Worm (Caenorhabditis elegans): ENCODE results near the gene sws-1.
"Not testable (repeated sequence)": the region's sequence is repeated elsewhere in the genome, so short reads cannot be mapped to it uniquely, and the experiment has no call there.

The sws-1 gene

DNA sequence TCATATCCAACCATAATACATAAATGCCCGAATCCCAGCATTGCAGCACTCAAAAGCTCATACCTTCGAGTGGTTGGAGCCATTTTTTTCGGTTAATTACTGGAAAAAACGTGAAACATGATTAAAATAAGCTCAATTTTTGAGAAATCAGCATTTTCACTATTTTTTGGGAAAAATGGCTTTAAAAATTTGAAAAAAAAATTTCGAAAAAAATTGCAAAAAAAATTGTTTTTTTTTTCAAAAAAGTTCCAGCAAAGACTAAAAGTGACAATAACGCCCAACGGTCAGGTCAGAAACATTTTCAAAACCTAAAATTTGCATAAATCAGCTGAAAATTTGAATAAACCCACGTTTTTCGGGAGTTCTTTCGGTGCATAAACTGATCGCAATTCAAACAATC, 43.4 kb upstream of the sws-1 start, which contains the start of gene Y39B6A.29:
Y39B6A.29 (minus strand) TSS at position 101 of the 400 bp plus-strand sequence.
- TF ChIP-seq mab-9 (GFP tag; IDR thresholded peaks at IDR 0.05) (no peak), elt-3 (tag; optimal IDR thresholded peaks at IDR 0.05) (no peak), nhr-76 (tag; optimal IDR thresholded peaks at IDR 0.05) (no peak), pqm-1 (tag; optimal IDR thresholded peaks at IDR 0.05) (no peak), pax-3 (tag; optimal IDR thresholded peaks at IDR 0.05) (no peak), lin-13 (GFP tag; optimal IDR thresholded peaks at IDR 0.05) (no peak), nhr-11 (tag; optimal IDR thresholded peaks at IDR 0.05) (no peak), nhr-28 (tag; optimal IDR thresholded peaks at IDR 0.05) (no peak), mef-2 (tag; optimal IDR thresholded peaks at IDR 0.05) (no peak), nhr-77 (tag; optimal IDR thresholded peaks at IDR 0.05) (no peak), hpl-2 (GFP tag; optimal IDR thresholded peaks at IDR 0.05) (no peak), nhr-237 (tag; optimal IDR thresholded peaks at IDR 0.05) (no peak), lin-39 (tag; optimal IDR thresholded peaks at IDR 0.05) (no peak), blmp-1 (tag; optimal IDR thresholded peaks at IDR 0.05) (no peak), rnt-1 (tag; optimal IDR thresholded peaks at IDR 0.05) (no peak)

DNA sequence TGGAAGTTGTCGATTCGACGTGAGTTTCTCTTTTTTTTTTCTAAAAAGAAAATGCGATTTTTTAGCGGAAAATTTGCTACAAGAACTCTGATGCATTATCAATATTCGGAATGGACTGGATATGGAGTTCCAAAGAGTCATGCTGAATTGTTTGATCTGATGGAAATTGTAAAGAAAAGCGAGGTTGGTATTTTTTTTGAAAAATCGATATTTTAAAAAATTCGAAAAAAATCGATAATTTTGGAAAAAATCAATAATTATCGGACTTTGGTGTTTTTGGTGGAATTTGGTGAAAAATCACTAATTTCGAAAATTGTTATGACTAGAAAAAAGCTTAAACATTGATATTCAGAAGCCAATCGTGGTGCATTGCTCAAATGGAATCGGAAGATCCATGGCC, 38.0 kb upstream of the sws-1 start:
- no peak for TF ChIP-seq tbx-2 (tag; optimal IDR thresholded peaks at IDR 0.05)
- no peak for TF ChIP-seq ceh-8 (GFP tag; optimal IDR thresholded peaks at IDR 0.05)
- TF ChIP-seq dpl-1 (GFP tag; optimal IDR thresholded peaks at IDR 0.05) = no peak
- TF ChIP-seq grh-1 (GFP tag; IDR thresholded peaks at IDR 0.05) = no peak
- TF ChIP-seq pag-3 (tag; optimal IDR thresholded peaks at IDR 0.05; ENCODE audit: borderline replicate concordance, insufficient read depth) = no peak
- TF ChIP-seq isw-1 (GFP tag; IDR thresholded peaks at IDR 0.05) = no peak
- TF ChIP-seq nhr-90 (tag; optimal IDR thresholded peaks at IDR 0.05; ENCODE audit: poor library complexity) = no peak
- no peak for TF ChIP-seq zag-1 (tag; optimal IDR thresholded peaks at IDR 0.05)
- no peak for TF ChIP-seq mab-9 (GFP tag; IDR thresholded peaks at IDR 0.05)
- TF ChIP-seq ceh-82 (tag; optimal IDR thresholded peaks at IDR 0.05) = no peak

DNA sequence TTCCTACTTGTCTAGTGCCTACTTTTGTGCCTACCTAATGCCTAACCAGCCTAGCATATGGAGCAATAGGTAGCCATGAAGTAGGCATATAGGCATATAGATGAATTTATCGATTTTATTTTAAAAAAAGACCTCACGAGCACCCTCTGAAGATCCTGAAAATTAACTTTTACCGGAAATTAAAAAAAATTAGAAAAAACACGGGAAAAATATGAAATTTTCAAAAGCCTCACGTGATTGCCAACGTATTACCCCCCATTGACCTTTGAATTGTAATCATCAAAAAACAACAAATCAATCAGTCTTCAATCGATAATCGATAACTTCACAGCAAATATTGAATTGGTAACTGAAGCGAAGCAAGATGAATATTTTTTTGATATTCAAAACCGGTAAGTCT, 33.0 kb upstream of the sws-1 start, which contains the start of gene Y39B6A.30:
Y39B6A.30 (plus strand) TSS at position 301 of the 400 bp plus-strand sequence.
- TF ChIP-seq fkh-4 (tag; optimal IDR thresholded peaks at IDR 0.05; ENCODE audit: borderline replicate concordance); unc-30 (tag; optimal IDR thresholded peaks at IDR 0.05); sox-4 (tag; optimal IDR thresholded peaks at IDR 0.05): not testable (repeated sequence)

DNA sequence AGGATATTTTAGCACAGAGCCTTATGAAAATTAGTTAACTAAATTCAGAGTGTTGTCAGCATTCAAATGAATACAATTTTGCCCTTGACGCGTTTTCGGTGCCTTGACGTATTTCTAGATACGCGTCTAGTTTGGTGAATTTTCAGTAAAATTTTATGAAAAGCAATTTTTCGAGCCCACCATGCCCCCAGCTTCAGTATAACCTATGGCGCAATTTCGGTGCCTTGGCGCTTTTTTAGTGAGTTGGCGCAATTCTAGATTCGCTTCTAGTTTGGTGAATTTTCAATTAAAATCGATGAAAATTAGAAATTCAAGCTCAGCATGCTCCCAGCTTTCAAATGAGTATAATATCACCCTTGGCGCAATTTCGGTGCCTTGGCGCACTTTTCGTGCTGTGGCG, 31.9 kb upstream of the sws-1 start:
- TF ChIP-seq nhr-19 (GFP tag; conservative IDR thresholded peaks at IDR 0.05) (no peak), nhr-71 (tag; optimal IDR thresholded peaks at IDR 0.05) (no peak), efl-1 (optimal IDR thresholded peaks at IDR 0.05) (no peak), efl-1 (GFP tag; optimal IDR thresholded peaks at IDR 0.05 in 1 of 2) (no peak), ces-1 (GFP tag; optimal IDR thresholded peaks at IDR 0.05) (no peak), lin-13 (GFP tag; optimal IDR thresholded peaks at IDR 0.05) (no peak), mep-1 (tag; optimal IDR thresholded peaks at IDR 0.05) (no peak), rnt-1 (tag; optimal IDR thresholded peaks at IDR 0.05) (no peak), nhr-85 (tag) (no peak), nhr-11 (tag; optimal IDR thresholded peaks at IDR 0.05) (no peak), unc-86 (tag; optimal IDR thresholded peaks at IDR 0.05) (no peak), fkh-4 (tag; optimal IDR thresholded peaks at IDR 0.05; ENCODE audit: borderline replicate concordance) (no peak)

DNA sequence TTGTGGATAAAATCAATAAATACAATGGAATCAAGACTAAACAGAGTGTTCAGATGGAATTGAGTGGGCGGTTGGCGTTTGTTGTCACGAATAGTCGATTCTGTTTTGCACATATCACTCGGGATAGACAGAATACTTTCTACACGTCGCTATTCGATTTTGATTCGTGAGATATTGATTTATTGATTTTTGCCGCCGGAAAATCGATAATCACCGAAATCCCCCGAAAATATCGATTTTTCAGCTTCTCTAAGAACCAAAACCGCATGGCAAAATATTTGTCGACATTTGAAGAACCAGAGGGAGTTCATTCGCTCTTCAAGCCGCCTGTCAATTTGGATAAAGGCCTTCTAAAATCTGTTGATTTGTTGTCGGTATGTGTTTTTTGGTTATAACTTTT, 29.1 kb upstream of the sws-1 start:
- TF ChIP-seq aha-1 (tag; optimal IDR thresholded peaks at IDR 0.05) = no peak
- no peak for TF ChIP-seq skn-1 (tag; optimal IDR thresholded peaks at IDR 0.05)

All from whole organism, L1 larva.